Worm (Caenorhabditis elegans): ENCODE data around the gene gpa-5.

DNA sequence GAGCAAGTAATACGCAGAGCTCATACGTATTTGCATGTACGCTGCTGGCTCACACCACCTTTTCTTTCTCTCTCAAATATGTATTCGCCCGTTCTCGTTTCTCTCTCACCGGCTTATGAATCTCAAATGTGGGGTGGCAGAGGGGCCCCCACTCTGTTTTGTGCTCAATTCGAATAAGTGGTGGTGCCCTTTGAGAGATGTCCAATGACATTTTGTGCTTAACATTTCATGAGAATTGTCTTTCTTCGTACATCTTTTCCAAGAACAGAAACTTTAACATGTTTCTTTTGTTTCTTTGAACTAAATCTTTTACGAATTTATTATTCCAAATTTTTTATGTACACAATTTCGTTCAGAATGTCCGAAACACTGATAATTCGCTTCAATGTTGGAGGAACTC, 36.8 kb downstream of the gpa-5 start, which contains the start of gene F49H12.3:
- TF ChIP-seq tab-1 (GFP tag; IDR thresholded peaks at IDR 0.05) (no peak), ztf-23 (GFP tag; IDR thresholded peaks at IDR 0.05) (no peak), klf-2 (GFP tag; conservative IDR thresholded peaks at IDR 0.05) (no peak), med-1 (GFP tag; optimal IDR thresholded peaks at IDR 0.05; ENCODE audit: insufficient read depth) (no peak), cog-1 (tag; optimal IDR thresholded peaks at IDR 0.05) (no peak), T22C8.4 (GFP tag; IDR thresholded peaks at IDR 0.05) (no peak), ref-1 (GFP tag; conservative IDR thresholded peaks at IDR 0.05) (no peak), flt-1 (GFP tag; IDR thresholded peaks at IDR 0.05) (no peak)
